Fruit fly (Drosophila melanogaster) whole organism, embryonic: ENCODE data around the gene CG31076.

Experiments used
- Abd-B ChIP-seq: fragments of 200-800 bp; sonication (Bioruptor generic); optimal IDR thresholded peaks from 2 replicates; lab custom pipeline; 2018; ENCODE audit warnings: missing biosample characterization, mild to moderate bottlenecking, missing genetic modification characterization, moderate library complexity
- Bdp1 ChIP-seq: fragments of 200-800 bp; sonication (Bioruptor generic); optimal IDR thresholded peaks from 3 replicates; lab custom pipeline; 2016; ENCODE audit warnings: missing biosample characterization, missing genetic modification characterization
- Blimp-1 ChIP-seq: fragments of 200-800 bp; sonication (Bioruptor generic); optimal IDR thresholded peaks from 3 replicates; lab custom pipeline; 2018; ENCODE audit warnings: missing biosample characterization, missing genetic modification characterization, mild to moderate bottlenecking, moderate library complexity, missing genetic modification reagents
- CG11695 ChIP-seq: fragments of 200-800 bp; sonication (Bioruptor generic); IDR thresholded peaks from 3 replicates; pipeline ENCODE4 v1.3.6; 2022; ENCODE audit warnings: missing biosample characterization, missing genetic modification characterization
- CG11696 ChIP-seq: fragments of 200-800 bp; sonication (Bioruptor generic); IDR thresholded peaks from 2 replicates; pipeline ENCODE4 v1.3.6; 2022; ENCODE audit warnings: missing biosample characterization, missing genetic modification characterization
- CG1233 ChIP-seq: fragments of 200-800 bp; sonication (Bioruptor generic); optimal IDR thresholded peaks from 4 replicates; lab custom pipeline; 2018; ENCODE audit warnings: missing biosample characterization, mild to moderate bottlenecking, missing genetic modification characterization
- CG13287 ChIP-seq: fragments of 200-800 bp; sonication (Bioruptor generic); IDR thresholded peaks from 2 replicates; pipeline ENCODE4 v1.3.6; 2022; ENCODE audit warnings: missing biosample characterization, missing genetic modification characterization; ENCODE audit not compliant: partially characterized antibody
- CG14050 ChIP-seq: fragments of 200-800 bp; sonication (Bioruptor generic); IDR thresholded peaks from 3 replicates; pipeline ENCODE4 v1.3.6; 2022; ENCODE audit warnings: missing biosample characterization, missing genetic modification characterization
- CG15601 ChIP-seq: fragments of 200-800 bp; sonication (Bioruptor generic); optimal IDR thresholded peaks from 3 replicates; lab custom pipeline; 2019; ENCODE audit warnings: missing biosample characterization, mild to moderate bottlenecking, missing genetic modification characterization, moderate library complexity
- CG17829 ChIP-seq: fragments of 200-800 bp; optimal IDR thresholded peaks from 2 replicates; lab custom pipeline; 2019; ENCODE audit warnings: missing biosample characterization, mild to moderate bottlenecking, missing genetic modification characterization, moderate library complexity
- CG1792 ChIP-seq: fragments of 200-800 bp; sonication (Bioruptor generic); optimal IDR thresholded peaks from 2 replicates; lab custom pipeline; 2016; ENCODE audit warnings: missing biosample characterization, missing genetic modification characterization
- CG30020 ChIP-seq: fragments of 200-800 bp; optimal IDR thresholded peaks from 2 replicates; lab custom pipeline; 2019; ENCODE audit warnings: missing biosample characterization, mild to moderate bottlenecking, missing genetic modification characterization, moderate library complexity
- CG30403 ChIP-seq: fragments of 200-800 bp; sonication (Bioruptor generic); optimal IDR thresholded peaks from 3 replicates; lab custom pipeline; 2016; ENCODE audit warnings: missing biosample characterization, missing genetic modification characterization
- CG31365 ChIP-seq: fragments of 200-800 bp; sonication (Bioruptor generic); optimal IDR thresholded peaks from 2 replicates; lab custom pipeline; 2018; ENCODE audit warnings: missing biosample characterization, mild to moderate bottlenecking, missing genetic modification characterization
- CG3407 ChIP-seq: fragments of 200-800 bp; sonication (Bioruptor generic); optimal IDR thresholded peaks from 2 replicates; lab custom pipeline; 2018; ENCODE audit warnings: missing biosample characterization, mild to moderate bottlenecking, missing genetic modification characterization
- CG3726 ChIP-seq: fragments of 200-800 bp; sonication (Bioruptor generic); IDR thresholded peaks from 3 replicates; pipeline ENCODE4, ENCODE4 v1.3.6; 2022; ENCODE audit warnings: missing biosample characterization, missing genetic modification characterization
- CG4820 ChIP-seq: fragments of 200-800 bp; sonication (Bioruptor generic); optimal IDR thresholded peaks from 3 replicates; lab custom pipeline; 2016; ENCODE audit warnings: missing biosample characterization, missing genetic modification characterization
- CG6254 ChIP-seq: fragments of 200-800 bp; sonication (Bioruptor generic); optimal IDR thresholded peaks from 3 replicates; lab custom pipeline; 2017; ENCODE audit warnings: mild to moderate bottlenecking, missing biosample characterization, missing genetic modification reagents, missing genetic modification characterization
- CG6683 ChIP-seq: fragments of 200-800 bp; sonication (Bioruptor generic); optimal IDR thresholded peaks from 2 replicates; lab custom pipeline; 2017; ENCODE audit warnings: missing biosample characterization, mild to moderate bottlenecking, missing genetic modification characterization, missing genetic modification reagents
- CG6689 ChIP-seq: fragments of 200-800 bp; sonication (Bioruptor generic); IDR thresholded peaks from 2 replicates; pipeline ENCODE4 v1.3.6; 2022; ENCODE audit warnings: missing biosample characterization, missing genetic modification characterization
- CG7745 ChIP-seq: fragments of 200-800 bp; sonication (Bioruptor generic); optimal IDR thresholded peaks from 2 replicates; lab custom pipeline; 2018; ENCODE audit warnings: missing biosample characterization, mild to moderate bottlenecking, missing genetic modification characterization, moderate library complexity
- CG8281 ChIP-seq: fragments of 200-800 bp; sonication (Bioruptor generic); optimal IDR thresholded peaks from 2 replicates; lab custom pipeline; 2018; ENCODE audit warnings: missing biosample characterization, mild to moderate bottlenecking, missing genetic modification characterization, moderate library complexity
- CG8944 ChIP-seq: fragments of 200-800 bp; sonication (Bioruptor generic); optimal IDR thresholded peaks from 3 replicates; lab custom pipeline; 2016; ENCODE audit warnings: missing biosample characterization, missing genetic modification characterization
- Camta ChIP-seq: fragments of 200-800 bp; sonication (Bioruptor generic); optimal IDR thresholded peaks from 2 replicates; lab custom pipeline; 2016; ENCODE audit warnings: missing biosample characterization, missing genetic modification characterization
- D19A ChIP-seq: fragments of 200-800 bp; optimal IDR thresholded peaks from 3 replicates; lab custom pipeline; 2019; ENCODE audit warnings: missing biosample characterization, mild to moderate bottlenecking, missing genetic modification characterization, moderate library complexity
- Fer1 ChIP-seq: fragments of 200-800 bp; sonication (Bioruptor generic); optimal IDR thresholded peaks from 2 replicates; lab custom pipeline; 2017; ENCODE audit warnings: missing biosample characterization, mild to moderate bottlenecking, missing genetic modification characterization
- HHEX ChIP-seq: fragments of 200-800 bp; sonication (Bioruptor generic); optimal IDR thresholded peaks from 3 replicates; lab custom pipeline; 2017; ENCODE audit warnings: missing biosample characterization, mild to moderate bottlenecking, missing genetic modification characterization, missing genetic modification reagents
- MESR4 ChIP-seq: fragments of 200-800 bp; sonication (Bioruptor generic); optimal IDR thresholded peaks from 2 replicates; lab custom pipeline; 2018; ENCODE audit warnings: missing biosample characterization, mild to moderate bottlenecking, missing genetic modification characterization, moderate library complexity
- Mes4 ChIP-seq: fragments of 200-800 bp; sonication (Bioruptor generic); optimal IDR thresholded peaks from 2 replicates; lab custom pipeline; 2016; ENCODE audit warnings: missing biosample characterization, missing genetic modification characterization
- Pdp1 ChIP-seq, 2 experiments: fragments of 200-800 bp; sonication (Bioruptor generic); optimal IDR thresholded peaks; 3 replicates each; lab custom pipeline; 2016; ENCODE audit warnings: missing biosample characterization in 2 of 2, missing genetic modification characterization in 2 of 2, mild to moderate bottlenecking in 1 of 2, moderate library complexity in 1 of 2
- br ChIP-seq: fragments of >200 bp; optimal IDR thresholded peaks from 2 replicates; lab custom pipeline; 2017
- corto ChIP-seq: fragments of 200-800 bp; sonication (Bioruptor generic); optimal IDR thresholded peaks from 2 replicates; lab custom pipeline; 2016; ENCODE audit warnings: missing biosample characterization, mild to moderate bottlenecking, missing genetic modification characterization, moderate library complexity
- gcm ChIP-seq: fragments of 200-800 bp; sonication (Bioruptor generic); optimal IDR thresholded peaks from 2 replicates; lab custom pipeline; 2019; ENCODE audit warnings: missing biosample characterization, mild to moderate bottlenecking, missing genetic modification characterization, moderate library complexity
- gt ChIP-seq: fragments of 200-800 bp; sonication (Bioruptor generic); IDR thresholded peaks from 2 replicates; pipeline ENCODE4 v1.3.6; 2022; ENCODE audit warnings: missing biosample characterization, missing genetic modification characterization
- ind ChIP-seq: fragments of 200-800 bp; sonication (Bioruptor generic); optimal IDR thresholded peaks from 3 replicates; lab custom pipeline; 2016; ENCODE audit warnings: missing biosample characterization, missing genetic modification characterization
- kah ChIP-seq: fragments of 200-800 bp; sonication (Bioruptor generic); optimal IDR thresholded peaks from 2 replicates; lab custom pipeline; 2018; ENCODE audit warnings: missing biosample characterization, mild to moderate bottlenecking, missing genetic modification characterization
- lmd ChIP-seq: fragments of 200-800 bp; sonication (Bioruptor generic); IDR thresholded peaks from 2 replicates; pipeline ENCODE4 v1.3.6; 2022; ENCODE audit warnings: missing biosample characterization, missing genetic modification characterization
- mld ChIP-seq: fragments of 200-800 bp; sonication (Bioruptor generic); IDR thresholded peaks from 3 replicates; pipeline ENCODE4 v1.3.6; 2022; ENCODE audit warnings: missing biosample characterization, missing genetic modification characterization; ENCODE audit not compliant: partially characterized antibody
- nmo ChIP-seq: fragments of 200-800 bp; sonication (Bioruptor generic); optimal IDR thresholded peaks from 2 replicates; lab custom pipeline; 2018; ENCODE audit warnings: missing biosample characterization, mild to moderate bottlenecking, missing genetic modification characterization, moderate library complexity
- odd ChIP-seq: fragments of 200-800 bp; sonication (Bioruptor generic); optimal IDR thresholded peaks from 2 replicates; lab custom pipeline; 2017; ENCODE audit warnings: missing biosample characterization, mild to moderate bottlenecking, missing genetic modification characterization
- p53 ChIP-seq: fragments of 200-800 bp; sonication (Bioruptor generic); optimal IDR thresholded peaks from 2 replicates; lab custom pipeline; 2016; ENCODE audit warnings: missing biosample characterization, missing genetic modification characterization
- ranshi ChIP-seq: fragments of 200-800 bp; sonication (Bioruptor generic); IDR thresholded peaks from 2 replicates; pipeline ENCODE4 v1.3.6; 2022; ENCODE audit warnings: missing biosample characterization, missing genetic modification characterization
- sd ChIP-seq: fragments of 200-800 bp; sonication (Bioruptor generic); optimal IDR thresholded peaks from 3 replicates; lab custom pipeline; 2018; ENCODE audit warnings: missing biosample characterization, mild to moderate bottlenecking, missing genetic modification characterization, moderate library complexity
- slbo ChIP-seq: fragments of 200-800 bp; sonication (Bioruptor generic); IDR thresholded peaks from 2 replicates; pipeline ENCODE4 v1.3.6; 2022; ENCODE audit warnings: missing biosample characterization, missing genetic modification characterization
- sob ChIP-seq: fragments of 200-800 bp; sonication (Bioruptor generic); IDR thresholded peaks from 2 replicates; pipeline ENCODE4 v1.3.6; 2022; ENCODE audit warnings: missing biosample characterization, missing genetic modification characterization
- tna ChIP-seq: fragments of 200-800 bp; sonication (Bioruptor generic); IDR thresholded peaks from 2 replicates; pipeline ENCODE4 v1.3.6; 2022; ENCODE audit warnings: missing biosample characterization, missing genetic modification characterization; ENCODE audit not compliant: partially characterized antibody
- ttk ChIP-seq: fragments of 200-800 bp; sonication (Bioruptor generic); IDR thresholded peaks from 2 replicates; pipeline ENCODE4 v2.1.2; 2022; ENCODE audit warnings: missing biosample characterization, missing genetic modification characterization
- twi ChIP-seq: fragments of 200-800 bp; optimal IDR thresholded peaks from 2 replicates; lab custom pipeline; 2019; ENCODE audit warnings: missing biosample characterization, mild to moderate bottlenecking, missing genetic modification characterization, moderate library complexity
- vnd ChIP-seq: fragments of 200-800 bp; sonication (Bioruptor generic); IDR thresholded peaks from 3 replicates; pipeline ENCODE4 v1.3.6; 2022; ENCODE audit warnings: missing biosample characterization, missing genetic modification characterization; ENCODE audit not compliant: partially characterized antibody
- wek ChIP-seq: fragments of 200-800 bp; sonication (Bioruptor generic); optimal IDR thresholded peaks from 3 replicates; lab custom pipeline; 2018; ENCODE audit warnings: missing biosample characterization, mild to moderate bottlenecking, missing genetic modification characterization, moderate library complexity

Gene CG31076

dm6 chr3R:26963747-26964174, 25.9 kb downstream of the CG31076 start:
- TF ChIP-seq Abd-B (GFP tag; lab: Kevin White, UChicago) (peak; percentile 79), CG30020 (tag; lab: Kevin White, UChicago) (no peak), Mes4 (GFP tag; lab: Kevin White, UChicago) (no peak), CG30403 (GFP tag; lab: Kevin White, UChicago) (peak; percentile 62), CG17829 (tag; lab: Kevin White, UChicago) (peak; percentile 81), CG6683 (GFP tag; lab: Kevin White, UChicago) (no peak), Camta (peak; percentile 56), MESR4 (GFP tag; lab: Kevin White, UChicago) (no peak), CG14050 (no peak; the same call in 2 of the 3 replicates), CG11696 (peak; percentile 93), CG6254 (GFP tag; lab: Kevin White, UChicago) (peak; percentile 71), twi (tag; lab: Kevin White, UChicago) (peak; percentile 9), sd (tag; lab: Kevin White, UChicago) (no peak), CG8944 (GFP tag; lab: Kevin White, UChicago) (peak; percentile 52), Fer1 (GFP tag; lab: Kevin White, UChicago) (peak; percentile 81), Bdp1 (no peak), p53 (GFP tag; lab: Kevin White, UChicago) (peak; percentile 31), kah (GFP tag; lab: Kevin White, UChicago) (peak; percentile 56), gt (GFP tag; lab: Robert Waterston, UW) (no peak), corto (GFP tag; lab: Kevin White, UChicago) (no peak), CG15601 (tag; lab: Kevin White, UChicago) (peak; percentile 8), Blimp-1 (GFP tag; lab: Kevin White, UChicago) (peak; percentile 75), HHEX (GFP tag; lab: Kevin White, UChicago) (peak; percentile 58), CG13287 (GFP tag; lab: Robert Waterston, UW) (no peak), odd (no peak), CG31365 (no peak), CG1792 (GFP tag; lab: Kevin White, UChicago) (peak; percentile 69), CG8281 (tag; lab: Kevin White, UChicago) (no peak), lmd (GFP tag; lab: Robert Waterston, UW) (peak; percentile 72), D19A (tag; lab: Kevin White, UChicago) (peak; percentile 67), sob (GFP tag; lab: Robert Waterston, UW) (0 out of 2 replicates have a peak, but pooled peaks have one; percentile 35), CG3407 (GFP tag; lab: Kevin White, UChicago) (peak; percentile 16), ttk (GFP tag; lab: Robert Waterston, UW) (peak; percentile 14; the same call in 1 of the 2 replicates), CG4820 (GFP tag; lab: Kevin White, UChicago) (peak; percentile 79), vnd (GFP tag; lab: Robert Waterston, UW) (no peak), slbo (GFP tag; lab: Robert Waterston, UW) (peak; percentile 45; the same call in 1 of the 2 replicates), CG11695 (GFP tag; lab: Robert Waterston, UW) (peak; percentile 83), CG7745 (tag; lab: Kevin White, UChicago) (no peak), CG1233 (peak; percentile 78), wek (no peak), tna (GFP tag; lab: Robert Waterston, UW) (no peak), mld (GFP tag; lab: Robert Waterston, UW) (no peak; the same call in 2 of the 3 replicates), nmo (GFP tag; lab: Kevin White, UChicago) (peak; percentile 84), CG6689 (GFP tag; lab: Robert Waterston, UW) (peak; percentile 78), ranshi (GFP tag; lab: Robert Waterston, UW) (peak; percentile 23; the same call in 1 of the 2 replicates), gcm (GFP tag; lab: Kevin White, UChicago) (peak; percentile 46), Pdp1 (GFP tag; optimal IDR thresholded peaks at IDR 0.05; lab: Kevin White, UChicago) (peak; percentile 41 to 82), br (lab: Kevin White, UChicago) (no peak), CG3726 (GFP tag; lab: Robert Waterston, UW) (no peak), ind (GFP tag; lab: Kevin White, UChicago) (peak; percentile 80)
